Worm (Caenorhabditis elegans): ENCODE data around the gene srg-66.

ce11 chrV:5459806-5460205, 22.4 kb downstream of the srg-66 start, which contains the start of gene ZC317.2:
- TF ChIP-seq ztf-11 (tag; optimal IDR thresholded peaks at IDR 0.05), result no peak
- no peak for TF ChIP-seq elt-3 (tag; optimal IDR thresholded peaks at IDR 0.05)

Data from whole organism, mixed stage, embryonic.